In genomic region chr3L:16043045-16043781, dm6 we compare ENCODE assay signal across 5 fruit fly cellular contexts.
TF ChIP-seq lines count a peak whose summit lies in the region.

No protein-coding gene starts in this region.

TF ChIP-seq in whole organism, adult, 20 proteins besides CTCF, POLR2A, EP300 and RAD21 (continued from another document):
- TF ChIP-seq CG33017 (tag; optimal IDR thresholded peaks at IDR 0.05; lab: Kevin White, UChicago), result no peak

TF ChIP-seq in whole organism, embryonic, 481 proteins besides CTCF, POLR2A, EP300 and RAD21 (continued from another document and continues in another):
- TF ChIP-seq tgo (GFP tag; IDR thresholded peaks at IDR 0.05; lab: Robert Waterston, UW) (0 out of 3 replicates have a peak, but pooled peaks have one; percentile 21), hth (optimal IDR thresholded peaks at IDR 0.05; lab: Kevin White, UChicago) (no peak), CoRest (tag; optimal IDR thresholded peaks at IDR 0.05; lab: Kevin White, UChicago) (peak; percentile 62), dmrt99B (tag; optimal IDR thresholded peaks at IDR 0.05; lab: Kevin White, UChicago) (peak; percentile 61), CG4424 (GFP tag; optimal IDR thresholded peaks at IDR 0.05; lab: Kevin White, UChicago) (peak; percentile 34), CG16815 (GFP tag; optimal IDR thresholded peaks at IDR 0.05; lab: Kevin White, UChicago) (peak; percentile 24), CHES-1-like (GFP tag; optimal IDR thresholded peaks at IDR 0.05; lab: Kevin White, UChicago) (no peak), Dip2 (GFP tag; IDR thresholded peaks at IDR 0.05; lab: Robert Waterston, UW) (no peak), Sox102F (GFP tag; optimal IDR thresholded peaks at IDR 0.05; lab: Kevin White, UChicago) (peak; percentile 49), Nf-YA (GFP tag; IDR thresholded peaks at IDR 0.05; lab: Robert Waterston, UW) (no peak), CG13296 (GFP tag; optimal IDR thresholded peaks at IDR 0.05; lab: Kevin White, UChicago) (peak; percentile 42), grau (tag; optimal IDR thresholded peaks at IDR 0.05; lab: Kevin White, UChicago) (peak; percentile 60), CG12391 (tag; optimal IDR thresholded peaks at IDR 0.05; lab: Kevin White, UChicago) (peak; percentile 71), NfI (GFP tag; optimal IDR thresholded peaks at IDR 0.05; lab: Kevin White, UChicago) (peak; percentile 3), nmo (GFP tag; optimal IDR thresholded peaks at IDR 0.05; lab: Kevin White, UChicago) (peak; percentile 61), E2f2 (GFP tag; IDR thresholded peaks at IDR 0.05; lab: Robert Waterston, UW) (peak; percentile 29; the same call in 1 of the 2 replicates), dmrt11E (tag; optimal IDR thresholded peaks at IDR 0.05; lab: Kevin White, UChicago) (peak; percentile 73), CG3065 (GFP tag; optimal IDR thresholded peaks at IDR 0.05; lab: Kevin White, UChicago) (peak; percentile 27), CG15696 (tag; optimal IDR thresholded peaks at IDR 0.05; lab: Kevin White, UChicago) (peak; percentile 54), scrt (GFP tag; optimal IDR thresholded peaks at IDR 0.05; lab: Kevin White, UChicago) (no peak), Hmr (GFP tag; optimal IDR thresholded peaks at IDR 0.05; lab: Kevin White, UChicago) (peak; percentile 20), CG1792 (GFP tag; optimal IDR thresholded peaks at IDR 0.05; lab: Kevin White, UChicago) (no peak), CG6791 (GFP tag; IDR thresholded peaks at IDR 0.05; lab: Robert Waterston, UW; ENCODE audit: partially characterized antibody) (peak; percentile 50; the same call in 1 of the 3 replicates), psq (GFP tag; optimal IDR thresholded peaks at IDR 0.05; lab: Kevin White, UChicago) (peak; percentile 13), Bdp1 (GFP tag; optimal IDR thresholded peaks at IDR 0.05; lab: Kevin White, UChicago) (no peak), cato (GFP tag; optimal IDR thresholded peaks at IDR 0.05; lab: Kevin White, UChicago; ENCODE audit: borderline replicate concordance) (no peak), run (tag; optimal IDR thresholded peaks at IDR 0.05; lab: Kevin White, UChicago) (no peak), gem (tag; optimal IDR thresholded peaks at IDR 0.05; lab: Kevin White, UChicago) (peak; percentile 73), CG1233 (GFP tag; optimal IDR thresholded peaks at IDR 0.05; lab: Kevin White, UChicago) (peak; percentile 24), CG14667 (GFP tag; IDR thresholded peaks at IDR 0.05; lab: Robert Waterston, UW) (no peak), CG33557 (GFP tag; optimal IDR thresholded peaks at IDR 0.05; lab: Kevin White, UChicago) (peak; percentile 77), CG17829 (tag; optimal IDR thresholded peaks at IDR 0.05; lab: Kevin White, UChicago) (peak; percentile 68)

TF ChIP-seq in whole organism, prepupa, 60 proteins besides CTCF, POLR2A, EP300 and RAD21 (continued from another document and continues in another):
- TF ChIP-seq CG9139 (GFP tag; optimal IDR thresholded peaks at IDR 0.05; lab: Kevin White, UChicago) (peak; percentile 73), Gug (GFP tag; IDR thresholded peaks at IDR 0.05; lab: Robert Waterston, UW) (peak; percentile 67), CG34406 (GFP tag; optimal IDR thresholded peaks at IDR 0.05; lab: Kevin White, UChicago) (peak; percentile 81), esn (GFP tag; optimal IDR thresholded peaks at IDR 0.05; lab: Kevin White, UChicago) (peak; percentile 76), CG8319 (GFP tag; optimal IDR thresholded peaks at IDR 0.05; lab: Kevin White, UChicago) (peak; percentile 41), Blimp-1 (GFP tag; optimal IDR thresholded peaks at IDR 0.05; lab: Kevin White, UChicago) (peak; percentile 74), Ets96B (tag; optimal IDR thresholded peaks at IDR 0.05; lab: Kevin White, UChicago) (peak; percentile 92), CG3919 (GFP tag; optimal IDR thresholded peaks at IDR 0.05; lab: Kevin White, UChicago) (peak; percentile 24), CG11762 (GFP tag; optimal IDR thresholded peaks at IDR 0.05; lab: Kevin White, UChicago; ENCODE audit: insufficient read depth) (peak; percentile 60), net (GFP tag; optimal IDR thresholded peaks at IDR 0.05; lab: Kevin White, UChicago) (peak; percentile 73), CG8119 (GFP tag; IDR thresholded peaks at IDR 0.05; lab: Robert Waterston, UW) (peak; percentile 90), dac (GFP tag; optimal IDR thresholded peaks at IDR 0.05; lab: Kevin White, UChicago) (peak; percentile 8), achi (GFP tag; optimal IDR thresholded peaks at IDR 0.05; lab: Kevin White, UChicago) (peak; percentile 84), Lpt (GFP tag; optimal IDR thresholded peaks at IDR 0.05; lab: Kevin White, UChicago) (peak; percentile 72), Eip93F (GFP tag; optimal IDR thresholded peaks at IDR 0.05; lab: Kevin White, UChicago) (peak; percentile 28), Sox15 (GFP tag; optimal IDR thresholded peaks at IDR 0.05; lab: Kevin White, UChicago) (peak; percentile 50), vri (GFP tag; optimal IDR thresholded peaks at IDR 0.05; lab: Kevin White, UChicago) (peak; percentile 27), Hr39 (GFP tag; optimal IDR thresholded peaks at IDR 0.05; lab: Kevin White, UChicago) (peak; percentile 10), ss (GFP tag; optimal IDR thresholded peaks at IDR 0.05; lab: Kevin White, UChicago) (peak; percentile 80 to 81), CG7368 (GFP tag; optimal IDR thresholded peaks at IDR 0.05; lab: Kevin White, UChicago) (no peak), fd85E (GFP tag; optimal IDR thresholded peaks at IDR 0.05; lab: Kevin White, UChicago) (no peak), CG4318 (GFP tag; optimal IDR thresholded peaks at IDR 0.05; lab: Kevin White, UChicago) (peak; percentile 67), CG11294 (GFP tag; IDR thresholded peaks at IDR 0.05; lab: Robert Waterston, UW) (no peak; the same call in 1 of the 2 replicates), lz (GFP tag; optimal IDR thresholded peaks at IDR 0.05; lab: Kevin White, UChicago) (peak; percentile 46), CG6854 (GFP tag; optimal IDR thresholded peaks at IDR 0.05; lab: Kevin White, UChicago) (peak; percentile 74), Smox (GFP tag; optimal IDR thresholded peaks at IDR 0.05; lab: Kevin White, UChicago) (peak; percentile 36), CG11902 (GFP tag; optimal IDR thresholded peaks at IDR 0.05; lab: Kevin White, UChicago) (peak; percentile 36), CG10631 (GFP tag; optimal IDR thresholded peaks at IDR 0.05; lab: Kevin White, UChicago) (peak; percentile 80), topi (GFP tag; optimal IDR thresholded peaks at IDR 0.05; lab: Kevin White, UChicago) (peak; percentile 43), CG6276 (GFP tag; optimal IDR thresholded peaks at IDR 0.05; lab: Kevin White, UChicago) (peak; percentile 72), CG6808 (GFP tag; optimal IDR thresholded peaks at IDR 0.05; lab: Kevin White, UChicago) (peak; percentile 83), Eip78C (GFP tag; lab: Kevin White, UChicago) (peak; percentile 86), Sox102F (GFP tag; optimal IDR thresholded peaks at IDR 0.05; lab: Kevin White, UChicago) (peak; percentile 42)

TF ChIP-seq in whole organism, pupa, 21 proteins besides CTCF, POLR2A, EP300 and RAD21 (continued from another document):
- TF ChIP-seq CG4496 (GFP tag; IDR thresholded peaks at IDR 0.05; lab: Robert Waterston, UW), result peak; percentile 61; the same call in 2 of the 3 replicates
TF ChIP-seq in whole organism, pupa: peak in this region for 20.

TF ChIP-seq in whole organism, wandering third instar larva, 38 proteins besides CTCF, POLR2A, EP300 and RAD21 (continued from another document):
- peak in 1 of 2 experiments; percentile 17 for TF ChIP-seq dl (GFP tag; optimal IDR thresholded peaks at IDR 0.05; lab: Kevin White, UChicago; ENCODE audit: insufficient read depth in 1 of 2, partially characterized antibody in 2 of 2)
- peak; percentile 90 for TF ChIP-seq Sp1 (GFP tag; optimal IDR thresholded peaks at IDR 0.05; lab: Kevin White, UChicago)
- peak; percentile 57 for TF ChIP-seq Vsx2 (GFP tag; optimal IDR thresholded peaks at IDR 0.05; lab: Kevin White, UChicago; ENCODE audit: partially characterized antibody)
- TF ChIP-seq Dif (GFP tag; optimal IDR thresholded peaks at IDR 0.05; lab: Kevin White, UChicago; ENCODE audit: partially characterized antibody), result peak; percentile 17
